Worm (Caenorhabditis elegans) whole organism, early embryonic: ENCODE measurements around the gene F14F3.4.

Experiments used
- B0310.2 ChIP-seq: sonication (generic microtip); optimal IDR thresholded peaks from 2 replicates; lab custom pipeline; 2016; ENCODE audit warnings: mild to moderate bottlenecking, missing genetic modification characterization, missing compliant biosample characterization
- F13C5.2 ChIP-seq: sonication (generic microtip); optimal IDR thresholded peaks from 2 replicates; lab custom pipeline; 2017; ENCODE audit warnings: mild to moderate bottlenecking, missing genetic modification characterization, inconsistent platforms, missing compliant biosample characterization
- aly-1 ChIP-seq: sonication (generic microtip); optimal IDR thresholded peaks from 2 replicates; lab custom pipeline; 2016; ENCODE audit warnings: missing genetic modification characterization, missing compliant biosample characterization
- ama-1 ChIP-seq: fragments of 150-350 bp; optimal IDR thresholded peaks from 2 replicates; lab custom pipeline; 2014
- ceh-13 ChIP-seq: fragments of 200-800 bp; sonication (Bioruptor generic); optimal IDR thresholded peaks from 2 replicates; lab custom pipeline; 2018; ENCODE audit warnings: mild to moderate bottlenecking, missing genetic modification characterization, missing compliant biosample characterization
- ceh-36 ChIP-seq: sonication (generic microtip); optimal IDR thresholded peaks from 2 replicates; lab custom pipeline; 2016; ENCODE audit warnings: missing genetic modification characterization, inconsistent platforms, missing compliant biosample characterization
- ets-7 ChIP-seq: sonication (generic microtip); optimal IDR thresholded peaks from 2 replicates; lab custom pipeline; 2016; ENCODE audit warnings: missing genotype, missing genetic modification characterization, missing compliant biosample characterization
- flt-1 ChIP-seq: fragments of 200-800 bp; sonication (Bioruptor generic); IDR thresholded peaks from 2 replicates; pipeline ENCODE4 v1.3.6; 2022; ENCODE audit warnings: missing genetic modification characterization, missing compliant biosample characterization
- hmbx-1 ChIP-seq: sonication (generic microtip); optimal IDR thresholded peaks from 2 replicates; lab custom pipeline; 2016; ENCODE audit warnings: mild to moderate bottlenecking, missing genetic modification characterization, missing compliant biosample characterization
- hmg-4 ChIP-seq: fragments of 200-800 bp; sonication (Bioruptor generic); optimal IDR thresholded peaks from 2 replicates; lab custom pipeline; 2018; ENCODE audit warnings: mild to moderate bottlenecking, missing genetic modification characterization, missing compliant biosample characterization
- hnd-1 ChIP-seq: sonication (generic microtip); optimal IDR thresholded peaks from 2 replicates; lab custom pipeline; 2016; ENCODE audit warnings: missing genetic modification characterization, missing compliant biosample characterization
- pes-1 ChIP-seq: fragments of 200-800 bp; sonication (Bioruptor generic); IDR thresholded peaks from 2 replicates; pipeline ENCODE4 v1.3.6; 2022; ENCODE audit warnings: missing genetic modification reagents, missing genetic modification characterization, missing compliant biosample characterization
- scrt-1 ChIP-seq: fragments of 200-800 bp; sonication (Bioruptor generic); IDR thresholded peaks from 2 replicates; pipeline ENCODE4 v1.3.6; 2022; ENCODE audit warnings: missing genetic modification characterization, missing compliant biosample characterization
- sea-1 ChIP-seq: fragments of 200-800 bp; sonication (Bioruptor generic); conservative IDR thresholded peaks from 2 replicates; pipeline ENCODE4 v1.3.6; 2022; ENCODE audit warnings: missing genetic modification characterization, missing compliant biosample characterization
- tbx-11 ChIP-seq: fragments of 200-800 bp; sonication (Bioruptor generic); IDR thresholded peaks from 2 replicates; pipeline ENCODE4 v1.3.6; 2022; ENCODE audit warnings: missing genetic modification characterization, missing compliant biosample characterization
- tbx-37 ChIP-seq: fragments of 200-800 bp; sonication (Bioruptor generic); conservative IDR thresholded peaks from 2 replicates; pipeline ENCODE4 v1.3.6; 2022; ENCODE audit warnings: missing genetic modification reagents, missing genetic modification characterization, missing compliant biosample characterization
- tra-4 ChIP-seq: sonication (generic microtip); optimal IDR thresholded peaks from 2 replicates; lab custom pipeline; 2017; ENCODE audit warnings: missing genetic modification characterization, missing compliant biosample characterization

The F14F3.4 gene

ce11 chrX:10556764-10557163 lies 35.6 kb upstream of the F14F3.4 start:
- TF ChIP-seq tra-4 (tag; lab: Kevin White, UChicago) (no peak), ama-1 (lab: Kevin White, UChicago) (no peak), hmbx-1 (no peak), ceh-13 (GFP tag; lab: Kevin White, UChicago) (no peak), flt-1 (no peak), B0310.2 (tag; lab: Kevin White, UChicago) (no peak), hmg-4 (GFP tag; lab: Kevin White, UChicago) (no peak), aly-1 (tag; lab: Kevin White, UChicago) (no peak), F13C5.2 (no peak), sea-1 (GFP tag; lab: Robert Waterston, UW) (no peak), tbx-11 (no peak), hnd-1 (tag; lab: Kevin White, UChicago) (no peak), pes-1 (no peak)

DNA sequence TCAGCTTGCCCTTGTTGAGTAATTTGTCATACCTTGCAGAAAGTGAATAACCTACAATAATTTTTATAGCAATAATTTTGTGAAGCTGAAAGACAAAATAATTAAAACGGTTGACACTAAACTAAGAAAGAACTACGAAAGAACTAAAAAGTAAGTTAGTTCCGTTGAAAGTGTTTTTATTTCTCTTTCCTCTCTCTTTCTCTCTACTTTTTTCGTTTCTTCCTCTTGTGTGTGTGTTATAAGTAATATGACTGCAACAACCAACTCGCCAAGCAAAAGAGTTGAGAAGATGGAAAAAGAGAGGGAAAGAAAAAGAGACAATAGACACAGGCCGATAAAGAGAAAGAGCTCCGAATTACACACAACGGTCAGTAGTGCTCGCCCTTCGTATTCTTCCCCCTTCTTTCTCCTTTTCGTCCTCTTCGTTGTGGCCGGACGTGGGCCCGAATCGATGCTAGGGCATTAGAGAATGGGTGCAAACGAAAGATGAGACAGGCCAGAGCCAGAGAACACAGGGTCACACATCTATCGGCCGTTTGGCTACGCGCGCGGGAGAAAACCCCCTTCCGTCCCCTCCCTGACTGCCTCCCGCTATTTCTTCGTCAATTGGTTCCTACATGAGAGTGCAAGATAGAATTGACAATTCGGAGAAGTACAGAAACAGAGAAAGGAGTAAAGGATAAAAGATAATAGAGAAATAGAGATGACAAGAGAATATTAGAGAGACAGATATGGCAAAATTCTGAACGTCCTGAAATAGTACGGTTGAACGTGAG lies 34.2 kb upstream of the F14F3.4 start, which contains the start of gene syd-2:
TSS of gene syd-2 (minus strand) at position 51 of the 776 bp plus-strand sequence.
- TF ChIP-seq ceh-36 (tag; lab: Kevin White, UChicago) (no peak), pes-1 (no peak), flt-1 (no peak; the same call in 1 of the 2 replicates), hnd-1 (tag; lab: Kevin White, UChicago) (peak; percentile 14), B0310.2 (tag; lab: Kevin White, UChicago) (no peak), F13C5.2 (peak; percentile 74), tbx-37 (GFP tag; lab: Robert Waterston, UW) (no peak), sea-1 (GFP tag; lab: Robert Waterston, UW) (peak; percentile 80), ama-1 (lab: Kevin White, UChicago) (no peak), ets-7 (tag; lab: Kevin White, UChicago) (peak; percentile 40), aly-1 (tag; lab: Kevin White, UChicago) (peak; percentile 64), hmg-4 (GFP tag; lab: Kevin White, UChicago) (peak; percentile 96)

DNA sequence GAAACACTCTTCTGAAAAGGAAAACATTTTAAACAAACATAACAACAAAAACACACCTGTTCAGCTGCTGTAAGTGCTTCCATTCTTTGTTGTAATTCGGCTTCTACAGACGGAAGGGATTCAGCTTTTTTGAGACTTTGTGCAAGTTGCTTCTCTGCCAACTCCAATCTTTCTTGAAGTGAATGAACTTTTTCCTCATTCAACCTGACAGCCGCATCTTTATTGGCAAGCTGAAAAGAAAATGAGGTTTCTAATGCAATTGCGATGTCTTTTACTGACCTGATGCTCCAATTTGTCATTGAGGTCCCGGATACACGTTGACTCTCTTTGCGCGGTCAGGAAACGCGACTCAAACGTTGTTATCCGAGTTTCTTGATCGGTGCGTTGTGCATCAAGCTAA lies 31.8 kb upstream of the F14F3.4 start:
- TF ChIP-seq ama-1 (lab: Kevin White, UChicago) (no peak), tbx-11 (no peak)

DNA sequence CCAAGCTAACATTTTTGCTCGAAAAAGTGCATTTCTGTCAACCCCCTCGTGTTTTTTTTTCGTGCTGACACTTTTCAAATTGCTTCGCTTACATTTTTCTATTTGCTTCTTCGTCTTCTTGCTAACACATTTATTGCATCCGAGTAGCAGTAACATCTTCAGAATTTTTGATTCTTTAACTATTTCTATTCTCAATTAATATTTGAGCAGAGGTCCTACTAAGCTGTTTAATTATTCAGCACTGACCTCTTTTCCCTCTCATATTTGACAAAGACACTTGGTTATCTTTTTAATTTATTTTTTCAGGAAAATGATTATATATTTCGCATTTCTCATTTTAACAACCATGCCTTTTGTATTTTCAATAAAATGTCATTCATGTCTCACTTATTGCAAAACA lies 24.5 kb upstream of the F14F3.4 start, which contains the start of gene F59F5.5:
TSS of gene F59F5.5 (plus strand) at position 301 of the 400 bp plus-strand sequence.
- TF ChIP-seq hnd-1 (tag; lab: Kevin White, UChicago) (no peak), scrt-1 (GFP tag; lab: Robert Waterston, UW) (no peak), tbx-37 (GFP tag; lab: Robert Waterston, UW) (no peak), ceh-36 (tag; lab: Kevin White, UChicago) (no peak), sea-1 (GFP tag; lab: Robert Waterston, UW) (no peak), F13C5.2 (no peak), tbx-11 (no peak)

DNA sequence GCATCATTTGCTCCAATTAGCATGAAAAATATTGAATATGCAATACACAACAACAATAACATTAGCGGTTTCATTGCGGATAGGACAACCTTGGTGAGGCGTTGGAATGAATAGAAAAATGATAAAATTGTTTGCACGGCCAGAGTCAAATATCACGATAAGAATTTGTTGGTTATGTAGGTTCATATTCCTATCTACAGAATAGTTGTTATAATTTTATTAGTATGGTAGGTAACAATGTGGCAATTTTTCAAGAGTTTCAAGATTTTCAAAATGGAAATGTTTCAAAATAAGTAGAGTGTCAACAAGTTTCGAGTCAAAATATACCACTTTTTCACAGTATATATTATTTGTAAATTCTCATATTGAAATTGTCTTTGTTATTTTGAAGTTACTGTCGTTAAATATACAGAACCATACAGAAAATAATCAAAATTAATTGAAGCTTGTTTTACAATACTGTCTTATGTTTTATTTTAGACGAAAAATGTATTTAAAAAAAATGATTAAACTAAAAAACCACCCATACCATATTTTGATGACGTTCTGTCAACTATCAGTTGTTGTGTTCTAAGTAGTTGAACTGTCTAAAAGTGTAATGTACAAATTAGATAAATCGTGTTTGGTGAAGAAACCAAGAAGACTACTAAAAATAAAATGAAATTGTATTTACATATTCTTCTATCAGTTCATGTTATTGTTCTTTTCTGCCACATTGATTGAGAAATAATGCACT lies 21.3 kb upstream of the F14F3.4 start, which contains the start of the genes F59F5.3 and F59F5.4:
TSS of gene F59F5.3 (minus strand) at position 101 of the 736 bp plus-strand sequence.
TSS of gene F59F5.4 (plus strand) at position 686 of the 736 bp plus-strand sequence.
- TF ChIP-seq tbx-37 (GFP tag; lab: Robert Waterston, UW) (no peak), ets-7 (tag; lab: Kevin White, UChicago) (no peak), aly-1 (tag; lab: Kevin White, UChicago) (no peak), F13C5.2 (no peak), hnd-1 (tag; lab: Kevin White, UChicago) (no peak), hmbx-1 (no peak), pes-1 (no peak), ceh-13 (GFP tag; lab: Kevin White, UChicago) (no peak), ceh-36 (tag; lab: Kevin White, UChicago) (no peak), sea-1 (GFP tag; lab: Robert Waterston, UW) (no peak)

- no peak for TF ChIP-seq ama-1 (lab: Kevin White, UChicago)
- no peak for TF ChIP-seq F13C5.2
- TF ChIP-seq tbx-11 = no peak
- TF ChIP-seq ceh-36 (tag; lab: Kevin White, UChicago) = no peak
- TF ChIP-seq sea-1 (GFP tag; lab: Robert Waterston, UW) = no peak
- TF ChIP-seq hnd-1 (tag; lab: Kevin White, UChicago) = no peak
- no peak for TF ChIP-seq ceh-13 (GFP tag; lab: Kevin White, UChicago)
- TF ChIP-seq scrt-1 (GFP tag; lab: Robert Waterston, UW) = no peak
- TF ChIP-seq aly-1 (tag; lab: Kevin White, UChicago) = no peak
- no peak for TF ChIP-seq flt-1
Observed at ce11 chrX:10541789-10542188, 20.6 kb upstream of the F14F3.4 start.

DNA sequence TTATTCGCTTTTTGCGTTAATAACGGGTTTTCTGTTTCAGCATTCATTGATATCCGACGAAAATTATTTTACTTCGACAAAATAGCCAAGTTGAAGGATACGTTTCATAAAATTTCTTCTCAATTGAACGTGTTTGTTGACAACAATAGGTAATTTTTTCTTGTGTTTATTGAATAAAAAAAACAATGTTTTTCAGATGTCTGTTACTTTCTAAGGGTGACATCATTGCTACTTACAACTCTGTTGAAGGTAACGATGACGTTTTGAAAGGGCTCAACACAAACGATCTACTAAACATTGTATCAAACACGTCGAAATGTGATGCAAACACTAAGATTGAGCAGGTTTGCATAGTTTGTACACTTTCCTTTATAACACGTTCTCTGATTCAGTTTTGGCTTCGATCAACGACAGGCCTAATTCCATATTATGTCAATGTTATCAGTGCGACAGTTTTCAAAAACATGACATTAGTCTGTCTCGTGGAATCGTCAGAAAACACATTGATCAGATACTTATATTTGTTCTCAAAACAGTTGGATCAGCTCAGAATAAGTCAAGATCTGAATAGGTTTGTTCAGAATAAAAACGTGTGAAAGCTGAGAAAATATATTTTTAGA lies 13.5 kb upstream of the F14F3.4 start:
- TF ChIP-seq aly-1 (tag; lab: Kevin White, UChicago) (no peak), tra-4 (tag; lab: Kevin White, UChicago) (no peak), sea-1 (GFP tag; lab: Robert Waterston, UW) (no peak), ets-7 (tag; lab: Kevin White, UChicago) (no peak), ceh-36 (tag; lab: Kevin White, UChicago) (no peak), hmg-4 (GFP tag; lab: Kevin White, UChicago) (no peak), hmbx-1 (no peak), tbx-37 (GFP tag; lab: Robert Waterston, UW) (no peak), ceh-13 (GFP tag; lab: Kevin White, UChicago) (no peak), flt-1 (no peak), pes-1 (no peak), scrt-1 (GFP tag; lab: Robert Waterston, UW) (no peak), hnd-1 (tag; lab: Kevin White, UChicago) (no peak), F13C5.2 (no peak), ama-1 (lab: Kevin White, UChicago) (no peak), B0310.2 (tag; lab: Kevin White, UChicago) (no peak), tbx-11 (no peak)
